Worm (Caenorhabditis elegans) whole organism, L4 larva: ENCODE results near the gene gad-3.

Experiments used
- R02D3.7 ChIP-seq: fragments of 150-350 bp; sonication (generic microtip); optimal IDR thresholded peaks from 3 replicates; lab custom pipeline; 2014; ENCODE audit warnings: missing biosample characterization, missing genetic modification characterization
- T26A8.4 ChIP-seq: fragments of 200-800 bp; sonication (Bioruptor generic); IDR thresholded peaks from 2 replicates; pipeline ENCODE4 v1.3.6; 2022; ENCODE audit warnings: missing genetic modification characterization, missing compliant biosample characterization
- Y48G9A.11 ChIP-seq: fragments of 200-800 bp; sonication (Bioruptor generic); IDR thresholded peaks from 2 replicates; pipeline ENCODE4 v1.3.6; 2022; ENCODE audit warnings: missing genetic modification reagents, missing genetic modification characterization, missing compliant biosample characterization
- Y75B8A.6 ChIP-seq: fragments of 200-800 bp; sonication (Bioruptor generic); IDR thresholded peaks from 2 replicates; pipeline ENCODE4 v1.3.6; 2022; ENCODE audit warnings: missing genetic modification reagents, missing genetic modification characterization, missing compliant biosample characterization
- ZK337.2 ChIP-seq: fragments of 200-800 bp; sonication (Bioruptor generic); IDR thresholded peaks from 2 replicates; pipeline ENCODE4 v1.3.6; 2022; ENCODE audit warnings: missing genetic modification reagents, missing genetic modification characterization, missing compliant biosample characterization
- ZK546.5 ChIP-seq, 2 experiments: sonication (generic microtip); optimal IDR thresholded peaks; 2 replicates each; lab custom pipeline; 2017; ENCODE audit warnings: missing biosample characterization in 2 of 2, missing genetic modification characterization in 2 of 2
- ama-1 ChIP-seq: fragments of 150-350 bp; optimal IDR thresholded peaks from 2 replicates; lab custom pipeline; 2014; ENCODE audit warnings: inconsistent platforms, mixed read lengths
- arid-1 ChIP-seq: fragments of 200-800 bp; sonication (Bioruptor generic); conservative IDR thresholded peaks from 2 replicates; pipeline ENCODE4 v1.3.6; 2022; ENCODE audit warnings: missing genetic modification reagents, missing genetic modification characterization, missing compliant biosample characterization
- ceh-62 ChIP-seq: sonication (generic microtip); optimal IDR thresholded peaks from 2 replicates; lab custom pipeline; 2017; ENCODE audit warnings: missing biosample characterization, missing genetic modification characterization
- ceh-82 ChIP-seq: sonication (generic microtip); optimal IDR thresholded peaks from 2 replicates; lab custom pipeline; 2017; ENCODE audit warnings: missing biosample characterization, missing genetic modification characterization
- ces-1 ChIP-seq: fragments of 150-350 bp; sonication (generic microtip); optimal IDR thresholded peaks from 4 replicates; lab custom pipeline; 2014; ENCODE audit warnings: missing biosample characterization, missing genetic modification reagents, missing genetic modification characterization
- daf-8 ChIP-seq: fragments of 200-800 bp; sonication (Bioruptor generic); IDR thresholded peaks from 2 replicates; pipeline ENCODE4 v1.3.6; 2022; ENCODE audit warnings: missing genetic modification characterization, missing compliant biosample characterization
- dmd-6 ChIP-seq: fragments of 200-800 bp; sonication (Bioruptor generic); IDR thresholded peaks from 2 replicates; pipeline ENCODE4 v1.3.6; 2022; ENCODE audit warnings: missing genetic modification reagents, missing genetic modification characterization, missing compliant biosample characterization
- dve-1 ChIP-seq: sonication (generic microtip); optimal IDR thresholded peaks from 2 replicates; lab custom pipeline; 2017; ENCODE audit warnings: antibody characterized with exemption, mild to moderate bottlenecking, missing genetic modification characterization, missing compliant biosample characterization; ENCODE audit not compliant: insufficient read depth
- egl-27 ChIP-seq: sonication (generic microtip); optimal IDR thresholded peaks from 3 replicates; lab custom pipeline; 2017; ENCODE audit warnings: missing biosample characterization, missing genetic modification reagents, missing genetic modification characterization
- hlh-11 ChIP-seq: fragments of 200-800 bp; sonication (Bioruptor generic); optimal IDR thresholded peaks from 2 replicates; lab custom pipeline; 2018; ENCODE audit warnings: mild to moderate bottlenecking, missing genetic modification characterization, missing compliant biosample characterization
- jun-1 ChIP-seq: fragments of 150-350 bp; optimal IDR thresholded peaks from 2 replicates; lab custom pipeline; 2014; ENCODE audit warnings: missing biosample characterization, missing genetic modification reagents, missing genetic modification characterization
- lin-15B ChIP-seq: fragments of 150-350 bp; sonication (generic microtip); optimal IDR thresholded peaks from 3 replicates; lab custom pipeline; 2014; ENCODE audit warnings: missing biosample characterization, missing genetic modification characterization
- lir-3 ChIP-seq: sonication (generic microtip); optimal IDR thresholded peaks from 2 replicates; lab custom pipeline; 2016; ENCODE audit warnings: mild to moderate bottlenecking, missing genetic modification characterization, missing compliant biosample characterization
- mdt-29 ChIP-seq: fragments of 200-800 bp; sonication (Bioruptor generic); IDR thresholded peaks from 2 replicates; pipeline ENCODE4 v1.3.6; 2022; ENCODE audit warnings: missing genetic modification reagents, missing genetic modification characterization, missing compliant biosample characterization
- mep-1 ChIP-seq: fragments of 150-350 bp; sonication (generic microtip); optimal IDR thresholded peaks from 3 replicates; lab custom pipeline; 2014; ENCODE audit warnings: missing biosample characterization, missing genetic modification characterization
- mes-2 ChIP-seq: sonication (generic microtip); optimal IDR thresholded peaks from 2 replicates; lab custom pipeline; 2016; ENCODE audit warnings: missing genotype, mild to moderate bottlenecking, missing genetic modification characterization, missing compliant biosample characterization; ENCODE audit not compliant: poor library complexity, severe bottlenecking
- nhr-25 ChIP-seq: sonication (generic microtip); optimal IDR thresholded peaks from 2 replicates; lab custom pipeline; 2017; ENCODE audit warnings: missing genetic modification characterization, mild to moderate bottlenecking, missing compliant biosample characterization, antibody characterized with exemption, moderate library complexity, borderline replicate concordance; ENCODE audit not compliant: insufficient read depth
- nhr-28 ChIP-seq: fragments of 150-350 bp; optimal IDR thresholded peaks from 2 replicates; lab custom pipeline; 2014; ENCODE audit warnings: missing biosample characterization, missing genetic modification characterization
- nhr-41 ChIP-seq: fragments of 200-800 bp; sonication (Bioruptor generic); IDR thresholded peaks from 2 replicates; pipeline ENCODE4 v1.3.6; 2022; ENCODE audit warnings: missing genetic modification reagents, missing genetic modification characterization, missing compliant biosample characterization
- nhr-42 ChIP-seq: fragments of 200-800 bp; sonication (Bioruptor generic); IDR thresholded peaks from 2 replicates; pipeline ENCODE4 v1.3.6; 2022; ENCODE audit warnings: missing genetic modification characterization, missing compliant biosample characterization
- nhr-6 ChIP-seq: fragments of 150-350 bp; optimal IDR thresholded peaks from 2 replicates; lab custom pipeline; 2014; ENCODE audit warnings: missing biosample characterization, missing genetic modification characterization
- pqm-1 ChIP-seq: sonication (generic microtip); optimal IDR thresholded peaks from 2 replicates; lab custom pipeline; 2017; ENCODE audit warnings: missing biosample characterization, missing genetic modification characterization
- sdz-12 ChIP-seq: fragments of 200-800 bp; sonication (Bioruptor generic); optimal IDR thresholded peaks from 2 replicates; lab custom pipeline; 2018; ENCODE audit warnings: mild to moderate bottlenecking, missing genetic modification characterization, missing compliant biosample characterization
- set-16 ChIP-seq: fragments of 200-800 bp; sonication (Bioruptor generic); IDR thresholded peaks from 2 replicates; pipeline ENCODE4 v1.3.6; 2022; ENCODE audit warnings: missing genetic modification reagents, missing genetic modification characterization, missing compliant biosample characterization
- snpc-1.2 ChIP-seq: fragments of 200-800 bp; sonication (Bioruptor generic); IDR thresholded peaks from 2 replicates; pipeline ENCODE4 v1.3.6; 2022; ENCODE audit warnings: missing genetic modification reagents, missing genetic modification characterization, missing compliant biosample characterization
- snpc-4 ChIP-seq: fragments of 150-350 bp; optimal IDR thresholded peaks from 2 replicates; lab custom pipeline; 2014; ENCODE audit warnings: missing biosample characterization, missing genetic modification characterization
- spr-1 ChIP-seq: sonication (generic microtip); optimal IDR thresholded peaks from 2 replicates; lab custom pipeline; 2016; ENCODE audit warnings: mild to moderate bottlenecking, missing genetic modification characterization, missing compliant biosample characterization
- unc-130 ChIP-seq: sonication (generic microtip); optimal IDR thresholded peaks from 2 replicates; lab custom pipeline; 2016; ENCODE audit warnings: missing genetic modification reagents, missing genetic modification characterization, missing compliant biosample characterization
- unc-62 ChIP-seq, 3 experiments: fragments of 150-350 bp in 1 of 3; sonication (generic microtip); optimal IDR thresholded peaks in 2 of 3; peaks in 1 of 3; 1 replicate in 1 of 3; 2 replicates in 2 of 3; lab custom pipeline; 2014 to 2017; ENCODE audit warnings: missing biosample characterization in 3 of 3, missing genetic modification characterization in 3 of 3, missing genetic modification reagents in 3 of 3, missing genotype in 1 of 3
- zip-11 ChIP-seq: fragments of 200-800 bp; sonication (Bioruptor generic); IDR thresholded peaks from 2 replicates; pipeline ENCODE4 v1.3.6; 2022; ENCODE audit warnings: missing genetic modification characterization, missing compliant biosample characterization
- ztf-7 ChIP-seq: fragments of 150-350 bp; optimal IDR thresholded peaks from 2 replicates; lab custom pipeline; 2014; ENCODE audit warnings: missing biosample characterization, missing genetic modification characterization

The gad-3 gene

ce11 chrV:9165073-9165699 lies 7.6 kb downstream of the gad-3 start, which contains the start of gene col-10:
Gene col-10 (minus strand): TSS chrV:9165307.
- TF ChIP-seq mdt-29 (GFP tag; lab: Robert Waterston, UW) = no peak
- TF ChIP-seq ama-1 (lab: Kevin White, UChicago) = peak; percentile 95
- no peak for TF ChIP-seq dmd-6 (GFP tag; lab: Robert Waterston, UW)
- no peak for TF ChIP-seq jun-1
- no peak for TF ChIP-seq daf-8 (GFP tag; lab: Robert Waterston, UW)
- peak; percentile 41 for TF ChIP-seq nhr-28 (tag; lab: Kevin White, UChicago)
- no peak for TF ChIP-seq Y48G9A.11 (GFP tag; lab: Robert Waterston, UW)
- TF ChIP-seq nhr-6 (tag; lab: Kevin White, UChicago) = no peak
- TF ChIP-seq ceh-62 (tag; lab: Kevin White, UChicago) = no peak
- TF ChIP-seq lir-3 = no peak
- no peak for TF ChIP-seq zip-11 (GFP tag; lab: Robert Waterston, UW)
- TF ChIP-seq ces-1 = no peak
- TF ChIP-seq snpc-1.2 = peak; percentile 35; the same call in 1 of the 2 replicates
- no peak for TF ChIP-seq pqm-1
- no peak for TF ChIP-seq snpc-4 (tag; lab: Kevin White, UChicago)
- TF ChIP-seq hlh-11 (tag; lab: Kevin White, UChicago) = peak; percentile 6
- no peak for TF ChIP-seq Y75B8A.6 (GFP tag; lab: Robert Waterston, UW)
- no peak for TF ChIP-seq ZK546.5 (tag; optimal IDR thresholded peaks at IDR 0.05; lab: Kevin White, UChicago)
- no peak for TF ChIP-seq ztf-7 (tag; lab: Kevin White, UChicago)
- no peak for TF ChIP-seq spr-1
- peak; percentile 76 for TF ChIP-seq nhr-25 (tag; lab: Kevin White, UChicago)
- 0 out of 2 replicates have a peak, but pooled peaks have one; percentile 18 for TF ChIP-seq nhr-42 (GFP tag; lab: Robert Waterston, UW)
- no peak for TF ChIP-seq set-16
- TF ChIP-seq arid-1 (GFP tag; lab: Robert Waterston, UW) = no peak
- no peak for TF ChIP-seq nhr-41
- no peak for TF ChIP-seq egl-27 (tag; lab: Kevin White, UChicago)
- peak; percentile 3 for TF ChIP-seq mep-1 (tag; lab: Kevin White, UChicago)
- no peak for TF ChIP-seq dve-1 (tag; lab: Kevin White, UChicago)
- no peak for TF ChIP-seq lin-15B (tag; lab: Kevin White, UChicago)
- 0 out of 2 replicates have a peak, but pooled peaks have one; percentile 33 for TF ChIP-seq T26A8.4 (GFP tag; lab: Robert Waterston, UW)
- TF ChIP-seq unc-62 (GFP tag; optimal IDR thresholded peaks at IDR 0.05 in 1 of 2; lab: Kevin White, UChicago) = peak in 1 of 2 experiments; percentile 66
- no peak for TF ChIP-seq unc-62 (tag; optimal IDR thresholded peaks at IDR 0.05; lab: Kevin White, UChicago)

- peak; percentile 98 for TF ChIP-seq ama-1 (lab: Kevin White, UChicago)
- TF ChIP-seq daf-8 (GFP tag; lab: Robert Waterston, UW) = no peak
- no peak for TF ChIP-seq unc-130
- peak; percentile 39 for TF ChIP-seq mep-1 (tag; lab: Kevin White, UChicago)
- TF ChIP-seq mes-2 = peak; percentile 35
- no peak for TF ChIP-seq ceh-82 (tag; lab: Kevin White, UChicago)
- TF ChIP-seq sdz-12 (GFP tag; lab: Kevin White, UChicago) = no peak
- TF ChIP-seq ZK337.2 (GFP tag; lab: Robert Waterston, UW) = no peak
- no peak for TF ChIP-seq R02D3.7 (tag; lab: Kevin White, UChicago)
- TF ChIP-seq T26A8.4 (GFP tag; lab: Robert Waterston, UW) = 0 out of 2 replicates have a peak, but pooled peaks have one; percentile 52
- TF ChIP-seq unc-62 (GFP tag; optimal IDR thresholded peaks at IDR 0.05 in 1 of 2; lab: Kevin White, UChicago) = peak in 1 of 2 experiments; percentile 24
- TF ChIP-seq unc-62 (tag; optimal IDR thresholded peaks at IDR 0.05; lab: Kevin White, UChicago) = no peak
- TF ChIP-seq, all 104 proteins: peak for 5
Measured at ce11 chrV:9163897-9164296, 8.9 kb downstream of the gad-3 start.
